In the genomic region with DNA sequence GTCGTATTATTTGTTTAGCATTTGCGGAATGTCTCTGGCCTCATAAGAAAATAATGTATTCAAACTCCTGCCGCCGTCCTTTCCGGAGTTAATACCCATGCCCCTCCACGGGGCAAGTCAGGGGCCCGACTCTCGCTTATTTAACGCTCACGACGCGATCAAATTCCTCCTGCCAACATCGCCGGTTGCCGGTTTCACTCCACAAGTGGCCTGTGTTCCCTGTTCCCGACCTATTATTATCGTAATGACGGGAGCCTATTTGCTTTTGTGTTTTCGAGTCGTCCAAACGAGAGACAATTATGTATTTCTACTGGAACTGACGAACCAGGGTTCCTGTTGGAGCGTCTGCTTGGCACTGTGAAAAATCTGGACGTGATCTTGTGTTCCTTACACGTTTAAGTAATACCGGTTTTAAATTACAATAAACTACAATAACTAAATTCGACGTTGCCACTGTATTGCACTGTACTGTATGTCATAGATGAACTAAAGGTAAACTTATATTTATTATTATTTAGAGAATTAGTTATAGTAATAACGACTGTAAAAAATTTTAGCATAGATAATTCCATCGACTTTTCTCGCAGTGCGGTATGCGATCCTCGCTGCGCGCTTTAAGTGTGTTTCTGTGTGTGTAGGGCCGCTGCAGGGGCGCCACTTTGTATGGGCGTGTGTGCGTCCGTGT, we compare ENCODE assay signal across 5 fruit fly cellular contexts.
TF ChIP-seq lines count a peak whose summit lies in the region.

No protein-coding gene starts in this region.

- no peak for TF ChIP-seq CTCF in whole organism, embryonic (GFP tag; optimal IDR thresholded peaks at IDR 0.05; lab: Kevin White, UChicago)

TF ChIP-seq in whole organism, 6 proteins besides CTCF, POLR2A, EP300 and RAD21:
- TF ChIP-seq usp (GFP tag; optimal IDR thresholded peaks at IDR 0.05; lab: Kevin White, UChicago), result no peak
- TF ChIP-seq EcR (GFP tag; optimal IDR thresholded peaks at IDR 0.05; lab: Kevin White, UChicago), result no peak
- peak; percentile 37 for TF ChIP-seq Dll (optimal IDR thresholded peaks at IDR 0.05; lab: Kevin White, UChicago)
- TF ChIP-seq CG8478 (optimal IDR thresholded peaks at IDR 0.05; lab: Kevin White, UChicago), result no peak

TF ChIP-seq in whole organism, embryonic, 481 proteins besides CTCF, POLR2A, EP300 and RAD21 (continues in another document):
- TF ChIP-seq HLH54F (GFP tag; optimal IDR thresholded peaks at IDR 0.05; lab: Kevin White, UChicago), result no peak
- no peak for TF ChIP-seq Ada2b (GFP tag; IDR thresholded peaks at IDR 0.05; lab: Robert Waterston, UW)
- peak in 1 of 2 experiments; percentile 24 for TF ChIP-seq chif (GFP tag; optimal IDR thresholded peaks at IDR 0.05; lab: Kevin White, UChicago)
- peak; percentile 38 for TF ChIP-seq CG7556 (GFP tag; optimal IDR thresholded peaks at IDR 0.05; lab: Kevin White, UChicago)
- TF ChIP-seq CG9437 (GFP tag; optimal IDR thresholded peaks at IDR 0.05; lab: Kevin White, UChicago), result no peak
- no peak for TF ChIP-seq jing (GFP tag; optimal IDR thresholded peaks at IDR 0.05; lab: Kevin White, UChicago)
- no peak for TF ChIP-seq Dek (tag; optimal IDR thresholded peaks at IDR 0.05; lab: Kevin White, UChicago)
- TF ChIP-seq CG4328 (GFP tag; optimal IDR thresholded peaks at IDR 0.05; lab: Kevin White, UChicago), result no peak
- peak; percentile 43 to 81 for TF ChIP-seq bsh (GFP tag; optimal IDR thresholded peaks at IDR 0.05; lab: Kevin White, UChicago)
- no peak for TF ChIP-seq hbn (GFP tag; IDR thresholded peaks at IDR 0.05; lab: Robert Waterston, UW; ENCODE audit: partially characterized antibody)
- peak; percentile 49 for TF ChIP-seq CG10209 (GFP tag; optimal IDR thresholded peaks at IDR 0.05; lab: Kevin White, UChicago)
- peak; percentile 78 for TF ChIP-seq sens (GFP tag; lab: Kevin White, UChicago)
- no peak for TF ChIP-seq Fer1 (GFP tag; optimal IDR thresholded peaks at IDR 0.05; lab: Kevin White, UChicago)
- TF ChIP-seq dmrt11E (tag; optimal IDR thresholded peaks at IDR 0.05; lab: Kevin White, UChicago), result peak; percentile 92
- no peak for TF ChIP-seq wek (GFP tag; optimal IDR thresholded peaks at IDR 0.05; lab: Kevin White, UChicago)
- no peak for TF ChIP-seq CG11085 (GFP tag; IDR thresholded peaks at IDR 0.05; lab: Robert Waterston, UW)
- peak; percentile 51 for TF ChIP-seq CG1603 (tag; optimal IDR thresholded peaks at IDR 0.05; lab: Kevin White, UChicago)
- peak; percentile 62; the same call in 1 of the 3 replicates for TF ChIP-seq CG11093 (GFP tag; IDR thresholded peaks at IDR 0.05; lab: Robert Waterston, UW)
- TF ChIP-seq CG9932 (GFP tag; IDR thresholded peaks at IDR 0.05; lab: Robert Waterston, UW), result no peak
- TF ChIP-seq disco-r (GFP tag; optimal IDR thresholded peaks at IDR 0.05; lab: Kevin White, UChicago), result no peak

TF ChIP-seq in whole organism, prepupa, 60 proteins besides CTCF, POLR2A, EP300 and RAD21 (continues in another document):
- peak; percentile 16 for TF ChIP-seq CG11902 (GFP tag; optimal IDR thresholded peaks at IDR 0.05; lab: Kevin White, UChicago)
- peak; percentile 76 for TF ChIP-seq CG6792 (GFP tag; optimal IDR thresholded peaks at IDR 0.05; lab: Kevin White, UChicago)
- TF ChIP-seq dsx (GFP tag; optimal IDR thresholded peaks at IDR 0.05; lab: Kevin White, UChicago; ENCODE audit: poor library complexity, severe bottlenecking), result peak; percentile 88
- TF ChIP-seq Blimp-1 (GFP tag; optimal IDR thresholded peaks at IDR 0.05; lab: Kevin White, UChicago), result peak; percentile 43
- peak; percentile 71 for TF ChIP-seq CG8632 (GFP tag; optimal IDR thresholded peaks at IDR 0.05; lab: Kevin White, UChicago)
- TF ChIP-seq CG34406 (GFP tag; optimal IDR thresholded peaks at IDR 0.05; lab: Kevin White, UChicago), result peak; percentile 67
- TF ChIP-seq CG31627 (GFP tag; optimal IDR thresholded peaks at IDR 0.05; lab: Kevin White, UChicago), result peak; percentile 47
- peak; percentile 48 for TF ChIP-seq Eip93F (GFP tag; optimal IDR thresholded peaks at IDR 0.05; lab: Kevin White, UChicago)
- peak; percentile 79 for TF ChIP-seq Sox102F (GFP tag; optimal IDR thresholded peaks at IDR 0.05; lab: Kevin White, UChicago)
- TF ChIP-seq CG4318 (GFP tag; optimal IDR thresholded peaks at IDR 0.05; lab: Kevin White, UChicago), result peak; percentile 26
- TF ChIP-seq Smox (GFP tag; optimal IDR thresholded peaks at IDR 0.05; lab: Kevin White, UChicago), result peak; percentile 70
- peak; percentile 34; the same call in 1 of the 2 replicates for TF ChIP-seq CG15336 (GFP tag; IDR thresholded peaks at IDR 0.05; lab: Robert Waterston, UW)
- TF ChIP-seq cyc (GFP tag; optimal IDR thresholded peaks at IDR 0.05; lab: Kevin White, UChicago), result peak; percentile 62
- TF ChIP-seq CG10631 (GFP tag; optimal IDR thresholded peaks at IDR 0.05; lab: Kevin White, UChicago), result peak; percentile 74
- TF ChIP-seq CG11294 (GFP tag; IDR thresholded peaks at IDR 0.05; lab: Robert Waterston, UW), result no peak
- TF ChIP-seq spab (GFP tag; optimal IDR thresholded peaks at IDR 0.05; lab: Kevin White, UChicago), result peak; percentile 78
- TF ChIP-seq Hr39 (GFP tag; optimal IDR thresholded peaks at IDR 0.05; lab: Kevin White, UChicago), result peak; percentile 49
- TF ChIP-seq CG6854 (GFP tag; optimal IDR thresholded peaks at IDR 0.05; lab: Kevin White, UChicago), result peak; percentile 68
- TF ChIP-seq CG7368 (GFP tag; optimal IDR thresholded peaks at IDR 0.05; lab: Kevin White, UChicago), result peak; percentile 50

TF ChIP-seq in whole organism, pupa, 21 proteins besides CTCF, POLR2A, EP300 and RAD21:
- peak; percentile 90 for TF ChIP-seq CG13204 (GFP tag; optimal IDR thresholded peaks at IDR 0.05; lab: Kevin White, UChicago)
- peak; percentile 39; the same call in 1 of the 2 replicates for TF ChIP-seq CG12605 (GFP tag; IDR thresholded peaks at IDR 0.05; lab: Robert Waterston, UW)
- no peak for TF ChIP-seq Ets98B (GFP tag; IDR thresholded peaks at IDR 0.05; lab: Robert Waterston, UW)
- TF ChIP-seq rn (GFP tag; IDR thresholded peaks at IDR 0.05; lab: Robert Waterston, UW), result no peak
- peak; percentile 86 for TF ChIP-seq CG9948 (tag; optimal IDR thresholded peaks at IDR 0.05; lab: Kevin White, UChicago)
- peak; percentile 88 for TF ChIP-seq CG15710 (tag; optimal IDR thresholded peaks at IDR 0.05; lab: Kevin White, UChicago)
- peak; percentile 69 for TF ChIP-seq CG8301 (tag; optimal IDR thresholded peaks at IDR 0.05; lab: Kevin White, UChicago)
- peak; percentile 17 for TF ChIP-seq D1 (tag; optimal IDR thresholded peaks at IDR 0.05; lab: Kevin White, UChicago)
- TF ChIP-seq EcR (GFP tag; optimal IDR thresholded peaks at IDR 0.05; lab: Kevin White, UChicago), result peak; percentile 23
- TF ChIP-seq CG34367 (tag; optimal IDR thresholded peaks at IDR 0.05; lab: Kevin White, UChicago), result peak; percentile 75
- TF ChIP-seq Pif1B (GFP tag; optimal IDR thresholded peaks at IDR 0.05; lab: Kevin White, UChicago), result peak; percentile 80
- no peak for TF ChIP-seq CG10348 (GFP tag; IDR thresholded peaks at IDR 0.05; lab: Robert Waterston, UW)
- TF ChIP-seq CG32121 (GFP tag; IDR thresholded peaks at IDR 0.05; lab: Robert Waterston, UW), result no peak
- peak; percentile 91 for TF ChIP-seq CG8159 (tag; optimal IDR thresholded peaks at IDR 0.05; lab: Kevin White, UChicago)
- TF ChIP-seq CG4496 (GFP tag; IDR thresholded peaks at IDR 0.05; lab: Robert Waterston, UW), result peak; percentile 69
- peak; percentile 58 for TF ChIP-seq gl (tag; optimal IDR thresholded peaks at IDR 0.05; lab: Kevin White, UChicago)
- peak; percentile 86 for TF ChIP-seq CG17806 (tag; optimal IDR thresholded peaks at IDR 0.05; lab: Kevin White, UChicago)
- TF ChIP-seq Pif1A (GFP tag; optimal IDR thresholded peaks at IDR 0.05; lab: Kevin White, UChicago), result peak; percentile 81
- TF ChIP-seq CG14655 (GFP tag; optimal IDR thresholded peaks at IDR 0.05; lab: Kevin White, UChicago), result peak; percentile 85
- TF ChIP-seq fd96Ca (GFP tag; IDR thresholded peaks at IDR 0.05; lab: Robert Waterston, UW), result no peak
- TF ChIP-seq Snoo (tag; optimal IDR thresholded peaks at IDR 0.05; lab: Kevin White, UChicago), result peak; percentile 71

TF ChIP-seq in whole organism, wandering third instar larva, 38 proteins besides CTCF, POLR2A, EP300 and RAD21 (continues in another document):
- TF ChIP-seq sv (GFP tag; optimal IDR thresholded peaks at IDR 0.05; lab: Kevin White, UChicago) (peak; percentile 33), Abd-B (GFP tag; optimal IDR thresholded peaks at IDR 0.05; lab: Kevin White, UChicago) (no peak), Dif (GFP tag; optimal IDR thresholded peaks at IDR 0.05; lab: Kevin White, UChicago; ENCODE audit: partially characterized antibody) (no peak), jim (GFP tag; optimal IDR thresholded peaks at IDR 0.05; lab: Kevin White, UChicago) (no peak), woc (GFP tag; optimal IDR thresholded peaks at IDR 0.05; lab: Kevin White, UChicago) (peak; percentile 78), Hnf4 (GFP tag; optimal IDR thresholded peaks at IDR 0.05; lab: Kevin White, UChicago) (peak; percentile 59), Mio (GFP tag; optimal IDR thresholded peaks at IDR 0.05; lab: Kevin White, UChicago) (no peak), Jra (GFP tag; optimal IDR thresholded peaks at IDR 0.05; lab: Kevin White, UChicago) (no peak), h (GFP tag; optimal IDR thresholded peaks at IDR 0.05; lab: Kevin White, UChicago) (peak; percentile 84), Rel (GFP tag; optimal IDR thresholded peaks at IDR 0.05; lab: Kevin White, UChicago) (peak; percentile 34), Rel (tag; optimal IDR thresholded peaks at IDR 0.05; lab: Kevin White, UChicago) (peak; percentile 39), Hr78 (GFP tag; optimal IDR thresholded peaks at IDR 0.05; lab: Kevin White, UChicago) (no peak), HLH106 (tag; optimal IDR thresholded peaks at IDR 0.05; lab: Kevin White, UChicago) (peak; percentile 88), CG32264 (GFP tag; optimal IDR thresholded peaks at IDR 0.05; lab: Kevin White, UChicago) (peak; percentile 46), pan (optimal IDR thresholded peaks at IDR 0.05; lab: Kevin White, UChicago) (no peak), brk (GFP tag; optimal IDR thresholded peaks at IDR 0.05; lab: Kevin White, UChicago) (peak; percentile 69), dmrt93B (GFP tag; optimal IDR thresholded peaks at IDR 0.05; lab: Kevin White, UChicago) (peak; percentile 61), GATAd (GFP tag; optimal IDR thresholded peaks at IDR 0.05; lab: Kevin White, UChicago) (no peak), Hr83 (GFP tag; optimal IDR thresholded peaks at IDR 0.05; lab: Kevin White, UChicago; ENCODE audit: poor library complexity, severe bottlenecking) (no peak), Myc (optimal IDR thresholded peaks at IDR 0.05; lab: Kevin White, UChicago) (no peak), dl (GFP tag; optimal IDR thresholded peaks at IDR 0.05; lab: Kevin White, UChicago; ENCODE audit: insufficient read depth in 1 of 2, partially characterized antibody in 2 of 2) (no peak), Vsx2 (GFP tag; optimal IDR thresholded peaks at IDR 0.05; lab: Kevin White, UChicago; ENCODE audit: partially characterized antibody) (no peak), ey (GFP tag; optimal IDR thresholded peaks at IDR 0.05; lab: Kevin White, UChicago) (peak; percentile 72), tai (GFP tag; optimal IDR thresholded peaks at IDR 0.05; lab: Kevin White, UChicago) (peak; percentile 34), N (GFP tag; optimal IDR thresholded peaks at IDR 0.05; lab: Kevin White, UChicago) (no peak)
